Fruit fly (Drosophila melanogaster): ENCODE results near the gene CG17776.

Gene CG17776

DNA sequence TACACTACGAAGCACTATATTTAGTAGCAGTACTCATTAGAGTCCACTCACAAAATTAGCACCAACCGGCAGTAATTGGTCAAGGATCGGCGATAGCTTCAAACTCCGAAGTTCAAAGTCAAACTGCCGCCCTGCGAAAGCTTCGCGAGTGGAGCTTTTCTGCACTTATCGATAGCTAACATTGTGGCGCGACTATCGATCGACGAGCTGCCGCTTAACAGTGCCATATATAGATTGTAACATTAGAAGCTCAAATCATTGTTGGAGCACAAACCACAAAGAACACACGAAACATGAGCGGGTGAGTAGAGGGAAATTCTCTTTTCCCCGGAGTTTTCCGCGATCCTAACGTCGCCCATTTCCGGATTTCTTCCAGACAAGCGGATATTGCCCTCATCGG lies 39.4 kb upstream of the CG17776 start, which contains the start of gene Pgd:
TSS of gene Pgd (plus strand) at position 23 of the 400 bp plus-strand sequence.
- TF ChIP-seq Hnf4 (GFP tag; optimal IDR thresholded peaks at IDR 0.05) = peak; percentile 24
- TF ChIP-seq Sp1 (GFP tag; optimal IDR thresholded peaks at IDR 0.05) = peak; percentile 16
- no peak for TF ChIP-seq Dfd (GFP tag; optimal IDR thresholded peaks at IDR 0.05)
- peak; percentile 31 for TF ChIP-seq Hr83 (GFP tag; optimal IDR thresholded peaks at IDR 0.05; ENCODE audit: poor library complexity, severe bottlenecking)
- no peak for TF ChIP-seq Rel (GFP tag; optimal IDR thresholded peaks at IDR 0.05)
- peak; percentile 37 for TF ChIP-seq Rel (tag; optimal IDR thresholded peaks at IDR 0.05)
- no peak for TF ChIP-seq fru (GFP tag; optimal IDR thresholded peaks at IDR 0.05)

DNA sequence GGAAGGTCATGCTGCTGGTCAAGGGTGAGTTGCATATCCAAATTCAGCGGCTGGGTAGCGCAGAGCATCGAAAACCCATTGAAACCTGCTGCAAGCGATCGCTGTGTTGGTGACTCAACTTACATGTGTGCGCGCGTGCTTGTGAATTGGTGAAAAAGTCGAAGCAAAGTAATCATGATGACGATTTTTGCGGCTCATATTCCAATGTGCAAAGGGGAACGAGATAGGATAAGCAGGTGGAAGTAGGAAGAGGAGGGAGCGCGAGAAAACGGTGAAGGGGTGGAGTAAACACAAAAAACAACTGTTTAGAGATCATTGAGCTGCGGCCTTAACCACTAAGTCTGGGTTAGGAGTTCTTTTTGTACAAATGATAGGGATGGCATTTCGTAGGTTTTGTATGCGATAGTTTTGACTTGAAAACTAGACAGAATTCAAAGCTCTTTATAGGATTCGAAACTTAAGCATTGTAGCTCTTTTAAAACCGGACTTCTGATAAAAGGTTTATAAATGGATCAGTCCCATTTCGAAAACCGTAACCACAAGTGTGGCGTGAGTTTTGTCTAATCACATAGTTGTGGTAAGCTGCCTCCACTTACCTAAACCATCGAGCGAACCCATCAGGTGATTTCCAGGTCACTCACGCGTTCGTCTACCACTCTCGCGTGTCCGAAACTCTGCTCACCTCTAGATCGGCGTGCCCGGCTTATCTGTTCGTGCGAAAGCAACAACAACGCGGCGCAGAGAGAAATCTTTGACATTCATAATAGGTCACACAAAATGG lies 38.6 kb upstream of the CG17776 start:
- TF ChIP-seq ey (GFP tag; optimal IDR thresholded peaks at IDR 0.05) = peak; percentile 60
- TF ChIP-seq fru (GFP tag; optimal IDR thresholded peaks at IDR 0.05) = peak; percentile 66
- peak; percentile 71 for TF ChIP-seq h (GFP tag; optimal IDR thresholded peaks at IDR 0.05)
- TF ChIP-seq brk (GFP tag; optimal IDR thresholded peaks at IDR 0.05) = no peak
- TF ChIP-seq GATAd (GFP tag; optimal IDR thresholded peaks at IDR 0.05) = peak; percentile 14
- no peak for TF ChIP-seq Myc (optimal IDR thresholded peaks at IDR 0.05)
- TF ChIP-seq jim (GFP tag; optimal IDR thresholded peaks at IDR 0.05) = no peak
- no peak for TF ChIP-seq lola (GFP tag; optimal IDR thresholded peaks at IDR 0.05)
- no peak for TF ChIP-seq sage (GFP tag; optimal IDR thresholded peaks at IDR 0.05)
- TF ChIP-seq foxo (GFP tag; optimal IDR thresholded peaks at IDR 0.05) = peak in 1 of 2 experiments; percentile 73
- no peak for TF ChIP-seq Dfd (GFP tag; optimal IDR thresholded peaks at IDR 0.05)
- peak; percentile 18 for TF ChIP-seq CG32264 (GFP tag; optimal IDR thresholded peaks at IDR 0.05)
- TF ChIP-seq Mio (GFP tag; optimal IDR thresholded peaks at IDR 0.05) = no peak
- TF ChIP-seq Abd-B (GFP tag; optimal IDR thresholded peaks at IDR 0.05) = no peak
- no peak for TF ChIP-seq tai (GFP tag; optimal IDR thresholded peaks at IDR 0.05)
- no peak for TF ChIP-seq usp (GFP tag; optimal IDR thresholded peaks at IDR 0.05)
- no peak for TF ChIP-seq Rel (GFP tag; optimal IDR thresholded peaks at IDR 0.05)
- TF ChIP-seq Rel (tag; optimal IDR thresholded peaks at IDR 0.05) = peak; percentile 4
- no peak for TF ChIP-seq dl (GFP tag; optimal IDR thresholded peaks at IDR 0.05; ENCODE audit: insufficient read depth in 1 of 2, partially characterized antibody in 2 of 2)
- peak; percentile 80 for TF ChIP-seq woc (GFP tag; optimal IDR thresholded peaks at IDR 0.05)
- TF ChIP-seq rgr (GFP tag; optimal IDR thresholded peaks at IDR 0.05) = peak; percentile 64
- TF ChIP-seq pan (optimal IDR thresholded peaks at IDR 0.05) = no peak
- TF ChIP-seq Sp1 (GFP tag; optimal IDR thresholded peaks at IDR 0.05) = peak; percentile 65
- peak; percentile 4 for TF ChIP-seq sv (GFP tag; optimal IDR thresholded peaks at IDR 0.05)
- TF ChIP-seq Jra (GFP tag; optimal IDR thresholded peaks at IDR 0.05) = peak; percentile 12
- TF ChIP-seq Hnf4 (GFP tag; optimal IDR thresholded peaks at IDR 0.05) = peak; percentile 67
- TF ChIP-seq dmrt93B (GFP tag; optimal IDR thresholded peaks at IDR 0.05) = peak; percentile 41
- no peak for TF ChIP-seq Hr78 (GFP tag; optimal IDR thresholded peaks at IDR 0.05)
- peak; percentile 74 for TF ChIP-seq br (GFP tag; optimal IDR thresholded peaks at IDR 0.05)
- TF ChIP-seq dsf (GFP tag; optimal IDR thresholded peaks at IDR 0.05; ENCODE audit: borderline replicate concordance) = no peak
- peak; percentile 8 for TF ChIP-seq CG9705 (GFP tag; optimal IDR thresholded peaks at IDR 0.05)
- TF ChIP-seq psq (GFP tag; optimal IDR thresholded peaks at IDR 0.05) = peak; percentile 54
- TF ChIP-seq HLH106 (tag; optimal IDR thresholded peaks at IDR 0.05) = peak; percentile 71
- TF ChIP-seq OdsH (GFP tag; optimal IDR thresholded peaks at IDR 0.05) = peak; percentile 51
- no peak for TF ChIP-seq Hr83 (GFP tag; optimal IDR thresholded peaks at IDR 0.05; ENCODE audit: poor library complexity, severe bottlenecking)

DNA sequence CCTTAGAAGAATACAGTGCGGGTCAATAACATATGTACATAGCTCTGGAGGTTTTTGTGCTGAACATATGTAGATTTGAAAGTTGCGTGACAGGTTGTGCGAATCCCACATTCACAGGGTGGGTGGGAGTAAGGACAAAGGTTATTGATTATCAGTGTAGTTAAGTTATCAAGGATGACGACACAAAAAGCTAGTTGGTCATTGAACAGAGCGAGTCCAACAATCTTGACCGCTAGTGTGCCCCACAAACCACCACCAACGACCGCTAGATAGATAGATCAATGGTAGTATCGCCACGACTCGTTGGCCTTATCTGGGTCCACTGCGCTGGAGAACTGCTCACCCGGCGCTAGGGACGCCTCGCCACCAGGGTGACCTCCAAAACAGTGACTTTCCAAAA lies 38.0 kb upstream of the CG17776 start:
- TF ChIP-seq psq (GFP tag; optimal IDR thresholded peaks at IDR 0.05) = no peak
- no peak for TF ChIP-seq tai (GFP tag; optimal IDR thresholded peaks at IDR 0.05)
- TF ChIP-seq N (GFP tag; optimal IDR thresholded peaks at IDR 0.05) = no peak
- no peak for TF ChIP-seq Mio (GFP tag; optimal IDR thresholded peaks at IDR 0.05)
- TF ChIP-seq GATAd (GFP tag; optimal IDR thresholded peaks at IDR 0.05) = no peak
- TF ChIP-seq rgr (GFP tag; optimal IDR thresholded peaks at IDR 0.05) = no peak
- no peak for TF ChIP-seq fru (GFP tag; optimal IDR thresholded peaks at IDR 0.05)
- no peak for TF ChIP-seq OdsH (GFP tag; optimal IDR thresholded peaks at IDR 0.05)
- no peak for TF ChIP-seq br (GFP tag; optimal IDR thresholded peaks at IDR 0.05)
- TF ChIP-seq Sp1 (GFP tag; optimal IDR thresholded peaks at IDR 0.05) = no peak
- TF ChIP-seq lola (GFP tag; optimal IDR thresholded peaks at IDR 0.05) = no peak
- TF ChIP-seq Hr83 (GFP tag; optimal IDR thresholded peaks at IDR 0.05; ENCODE audit: poor library complexity, severe bottlenecking) = no peak
- no peak for TF ChIP-seq woc (GFP tag; optimal IDR thresholded peaks at IDR 0.05)
- TF ChIP-seq CrebA (GFP tag; optimal IDR thresholded peaks at IDR 0.05; ENCODE audit: borderline replicate concordance) = no peak
- TF ChIP-seq Rel (GFP tag; optimal IDR thresholded peaks at IDR 0.05) = no peak
- no peak for TF ChIP-seq Rel (tag; optimal IDR thresholded peaks at IDR 0.05)
- TF ChIP-seq Vsx2 (GFP tag; optimal IDR thresholded peaks at IDR 0.05; ENCODE audit: partially characterized antibody) = no peak

Data from whole organism, wandering third instar larva.